Worm (Caenorhabditis elegans): ENCODE results near the gene K02D10.2.

The K02D10.2 gene

DNA sequence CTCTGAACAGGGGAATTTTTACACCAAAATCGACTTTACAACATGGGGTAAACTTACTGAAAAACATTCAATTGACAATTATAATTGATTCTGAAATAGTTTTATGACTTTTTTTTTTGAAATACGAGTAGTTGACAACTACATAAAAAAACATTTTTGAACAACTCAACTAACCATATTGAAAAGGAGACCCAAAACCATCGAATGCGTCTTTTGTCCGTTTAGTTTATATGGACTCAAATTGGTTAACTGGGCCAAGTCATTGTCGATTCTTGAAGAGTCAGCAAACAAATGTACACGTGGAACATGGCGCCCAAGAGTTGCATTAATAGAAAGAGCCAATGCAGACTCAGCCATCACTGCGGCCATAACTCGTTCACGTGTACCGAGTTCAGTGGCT, 4.6 kb downstream of the K02D10.2 start:
- TF ChIP-seq unc-3 (GFP tag; conservative IDR thresholded peaks at IDR 0.05) = no peak
- TF ChIP-seq unc-3 (tag; optimal IDR thresholded peaks at IDR 0.05) = no peak
- TF ChIP-seq tbx-7 (tag; optimal IDR thresholded peaks at IDR 0.05) = no peak
- no peak for TF ChIP-seq pha-2 (tag; optimal IDR thresholded peaks at IDR 0.05)
- no peak for TF ChIP-seq K02D7.2 (tag; optimal IDR thresholded peaks at IDR 0.05)
- no peak for TF ChIP-seq ceh-30 (tag; optimal IDR thresholded peaks at IDR 0.05)
- TF ChIP-seq ets-4 (tag; optimal IDR thresholded peaks at IDR 0.05) = no peak
- TF ChIP-seq ceh-2 (tag; optimal IDR thresholded peaks at IDR 0.05) = no peak
- TF ChIP-seq dmd-4 (tag; optimal IDR thresholded peaks at IDR 0.05; ENCODE audit: borderline replicate concordance) = no peak

DNA sequence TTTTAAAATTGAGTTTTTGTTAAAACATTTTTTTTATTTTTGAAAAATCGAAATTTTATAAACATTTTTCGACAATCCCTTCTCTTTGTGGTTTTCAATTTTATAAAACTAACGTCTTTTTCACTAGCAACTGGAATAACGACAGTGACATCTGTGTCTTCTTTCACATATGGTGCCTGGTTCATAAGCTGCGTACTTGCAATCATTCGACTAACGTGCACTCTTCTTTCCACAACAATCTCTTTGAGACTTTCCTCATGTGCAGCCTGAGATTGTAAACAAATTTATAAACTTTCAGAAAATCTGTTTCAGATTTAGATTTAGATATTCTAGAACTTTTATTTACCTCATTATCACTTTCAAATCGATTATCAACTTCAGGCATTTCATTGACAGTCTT, 6.0 kb downstream of the K02D10.2 start:
- TF ChIP-seq hlh-8 (tag; optimal IDR thresholded peaks at IDR 0.05) = peak; percentile 71
- TF ChIP-seq ceh-22 (tag; optimal IDR thresholded peaks at IDR 0.05) = no peak
- no peak for TF ChIP-seq ceh-9 (tag; optimal IDR thresholded peaks at IDR 0.05)

- no peak for TF ChIP-seq ceh-2 (tag; optimal IDR thresholded peaks at IDR 0.05)
- TF ChIP-seq ceh-22 (tag; optimal IDR thresholded peaks at IDR 0.05) = no peak
- TF ChIP-seq ceh-24 (tag; optimal IDR thresholded peaks at IDR 0.05) = no peak
- no peak for TF ChIP-seq pros-1 (tag; optimal IDR thresholded peaks at IDR 0.05)
- TF ChIP-seq mec-3 (tag; optimal IDR thresholded peaks at IDR 0.05; ENCODE audit: borderline replicate concordance) = no peak
- TF ChIP-seq sox-4 (tag; optimal IDR thresholded peaks at IDR 0.05) = no peak
- no peak for TF ChIP-seq hlh-30 (tag; optimal IDR thresholded peaks at IDR 0.05; ENCODE audit: insufficient read depth)
- TF ChIP-seq hlh-15 (tag; optimal IDR thresholded peaks at IDR 0.05) = no peak
- TF ChIP-seq ets-4 (tag; optimal IDR thresholded peaks at IDR 0.05) = no peak
Observed at ce11 chrIII:8763111-8763510, 8.0 kb downstream of the K02D10.2 start.

DNA sequence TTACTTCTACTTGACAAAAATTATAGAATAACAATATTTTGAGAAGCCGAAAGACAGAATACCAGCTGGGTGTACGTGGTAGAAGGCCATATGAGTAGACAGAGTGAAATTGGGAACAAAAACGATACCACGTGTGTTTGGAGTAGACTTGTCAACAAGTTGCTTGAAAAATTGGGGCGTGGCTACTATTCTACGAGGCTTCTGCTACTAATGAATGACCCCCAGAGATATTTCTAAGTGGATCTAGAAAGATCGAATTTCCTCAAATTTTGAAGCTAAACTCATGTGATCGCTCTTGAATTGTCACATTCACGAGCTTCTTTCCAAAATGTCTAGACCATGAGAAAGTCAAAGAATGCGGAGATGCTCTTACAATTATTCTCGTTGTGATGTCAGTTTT, 9.0 kb downstream of the K02D10.2 start:
- TF ChIP-seq C38D4.7 (GFP tag; optimal IDR thresholded peaks at IDR 0.05) = no peak
- no peak for TF ChIP-seq dmd-4 (tag; optimal IDR thresholded peaks at IDR 0.05; ENCODE audit: borderline replicate concordance)
- no peak for TF ChIP-seq unc-42 (tag; optimal IDR thresholded peaks at IDR 0.05)
- TF ChIP-seq mec-3 (tag; optimal IDR thresholded peaks at IDR 0.05; ENCODE audit: borderline replicate concordance) = no peak
- TF ChIP-seq ceh-2 (tag; optimal IDR thresholded peaks at IDR 0.05) = no peak
- TF ChIP-seq hlh-15 (tag; optimal IDR thresholded peaks at IDR 0.05) = no peak
- TF ChIP-seq unc-55 (GFP tag; optimal IDR thresholded peaks at IDR 0.05) = no peak

DNA sequence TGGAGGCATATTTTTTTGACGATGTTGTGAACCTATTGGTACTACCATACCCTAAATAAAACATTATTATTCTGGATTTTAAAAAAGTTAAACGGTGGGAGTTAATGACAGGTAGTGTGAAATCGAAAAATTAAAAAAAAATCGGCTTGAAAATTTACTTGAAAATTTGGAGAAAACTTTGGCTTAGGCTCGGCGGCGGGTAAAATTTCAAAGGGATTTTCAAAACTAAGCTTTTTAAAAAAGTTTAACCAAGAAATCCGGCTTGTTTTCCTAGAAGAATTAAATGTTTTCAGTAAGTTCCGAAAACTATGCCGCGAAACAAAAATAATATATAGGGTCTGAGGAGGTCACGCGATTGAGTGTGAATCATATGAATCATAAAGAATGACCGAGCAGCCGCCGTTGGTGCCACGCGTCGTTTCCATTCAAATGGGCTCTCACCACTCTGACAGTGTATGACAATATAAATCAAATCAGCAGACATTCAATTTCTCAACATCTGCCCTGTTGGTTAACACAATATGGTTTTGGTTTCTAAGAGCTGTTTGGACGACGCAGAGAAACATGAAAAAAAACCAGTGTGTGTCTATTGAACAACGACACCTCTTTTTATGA, 9.9 kb downstream of the K02D10.2 start, which contains the start of gene aak-1:
Gene aak-1 (minus strand): TSS at position 51 of the 615 bp plus-strand sequence.
- TF ChIP-seq hlh-8 (tag; optimal IDR thresholded peaks at IDR 0.05) (peak; percentile 14), pat-9 (tag; optimal IDR thresholded peaks at IDR 0.05) (no peak)

ce11 chrIII:8754682-8755081, 16.4 kb downstream of the K02D10.2 start, which contains the start of gene tomm-70:
TSS of gene tomm-70 (minus strand) at chrIII:8754750.
- peak; percentile 21 for TF ChIP-seq elt-2 (tag; optimal IDR thresholded peaks at IDR 0.05)
- TF ChIP-seq dmd-4 (tag; optimal IDR thresholded peaks at IDR 0.05; ENCODE audit: borderline replicate concordance) = no peak

DNA sequence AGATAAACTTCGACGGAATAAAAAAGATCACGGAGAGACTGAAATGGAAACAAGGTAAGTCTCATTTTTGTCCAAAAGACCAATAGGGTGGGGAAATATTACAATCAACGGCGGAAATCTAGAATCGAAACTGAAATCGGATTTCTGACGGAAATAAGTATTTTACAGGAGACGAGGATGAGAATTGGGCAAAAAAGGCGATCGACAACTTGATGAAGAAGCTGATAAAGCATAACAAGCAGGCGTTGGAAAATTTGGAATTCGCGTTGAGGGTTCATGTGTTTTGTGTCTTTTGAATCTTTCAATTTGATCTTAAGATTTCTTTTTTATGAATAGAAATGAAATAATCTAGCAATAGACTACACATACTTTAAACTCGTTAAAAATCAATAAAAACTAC, 20.5 kb downstream of the K02D10.2 start, which contains the start of gene ugtp-1:
Gene ugtp-1 (minus strand): TSS at position 101 of the 400 bp plus-strand sequence.
- no peak for TF ChIP-seq unc-3 (GFP tag; conservative IDR thresholded peaks at IDR 0.05)
- no peak for TF ChIP-seq unc-3 (tag; optimal IDR thresholded peaks at IDR 0.05)
- no peak for TF ChIP-seq fax-1 (tag; optimal IDR thresholded peaks at IDR 0.05)
- TF ChIP-seq unc-86 (tag; optimal IDR thresholded peaks at IDR 0.05) = no peak
- TF ChIP-seq che-1 (tag; optimal IDR thresholded peaks at IDR 0.05) = no peak
- no peak for TF ChIP-seq ceh-31 (tag; optimal IDR thresholded peaks at IDR 0.05)
- TF ChIP-seq fkh-6 (tag; optimal IDR thresholded peaks at IDR 0.05) = no peak
- no peak for TF ChIP-seq ceh-22 (tag; optimal IDR thresholded peaks at IDR 0.05)
- no peak for TF ChIP-seq sdc-2 (tag; optimal IDR thresholded peaks at IDR 0.05)
- TF ChIP-seq tbx-2 (tag; optimal IDR thresholded peaks at IDR 0.05) = no peak
- no peak for TF ChIP-seq eyg-1 (tag; optimal IDR thresholded peaks at IDR 0.05)
